Worm (Caenorhabditis elegans): Measurements from ENCODE around the gene pes-9.

DNA sequence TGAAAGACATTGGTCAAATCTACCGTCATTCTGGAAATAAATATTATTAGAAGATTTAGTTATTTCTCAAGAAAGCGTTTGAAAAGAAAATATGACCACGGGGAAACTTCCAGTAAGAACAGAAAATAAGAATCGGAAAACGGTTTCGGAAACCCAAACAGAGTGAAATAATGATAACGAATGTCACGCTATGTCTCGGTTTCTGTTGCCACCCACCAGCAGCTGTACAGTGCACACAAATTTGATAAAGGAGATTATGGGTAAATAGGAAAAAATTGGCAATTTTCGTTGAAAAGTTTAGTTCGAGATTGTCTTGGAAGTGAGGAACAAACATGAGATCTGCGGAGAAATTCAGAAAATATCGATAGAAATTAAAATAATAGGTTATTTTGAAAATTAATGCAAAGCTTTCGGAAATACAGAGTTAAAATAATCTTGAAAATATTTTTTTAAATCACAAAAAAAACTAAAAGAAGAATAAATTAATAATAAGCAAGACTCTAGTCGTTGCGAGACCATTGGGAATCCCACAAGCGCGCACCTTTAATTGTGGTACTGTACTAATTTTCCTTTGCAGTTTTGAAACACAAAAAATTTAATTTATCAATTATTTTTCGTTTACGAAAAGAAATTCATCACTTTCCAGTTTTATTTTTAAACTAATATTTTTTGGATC lies at the start of gene pes-9:
- TF ChIP-seq dmd-4 (tag; optimal IDR thresholded peaks at IDR 0.05) (no peak), peb-1 (tag; optimal IDR thresholded peaks at IDR 0.05) (no peak), nhr-23 (tag; optimal IDR thresholded peaks at IDR 0.05) (no peak), unc-39 (tag; optimal IDR thresholded peaks at IDR 0.05) (no peak), zag-1 (tag; optimal IDR thresholded peaks at IDR 0.05) (no peak), gmeb-1 (tag; optimal IDR thresholded peaks at IDR 0.05) (no peak)

Data from whole organism, L2 larva.